Fruit fly (Drosophila melanogaster): ENCODE measurements around the gene Tsp26A.

The Tsp26A gene

dm6 chr2L:5977070-5977728 lies 22.8 kb upstream of the Tsp26A start (continued):
- TF ChIP-seq CG2120 (GFP tag; optimal IDR thresholded peaks at IDR 0.05) (peak; percentile 4), ranshi (GFP tag; IDR thresholded peaks at IDR 0.05) (no peak), CG16863 (GFP tag; optimal IDR thresholded peaks at IDR 0.05) (no peak), gsb (GFP tag; IDR thresholded peaks at IDR 0.05) (no peak), vfl (GFP tag; optimal IDR thresholded peaks at IDR 0.05) (no peak), CG1529 (GFP tag; optimal IDR thresholded peaks at IDR 0.05) (no peak), CG7987 (GFP tag; optimal IDR thresholded peaks at IDR 0.05) (no peak), CG17186 (GFP tag; optimal IDR thresholded peaks at IDR 0.05) (no peak), CG3726 (GFP tag; IDR thresholded peaks at IDR 0.05) (no peak), B-H1 (GFP tag; IDR thresholded peaks at IDR 0.05) (no peak), CG8388 (GFP tag; optimal IDR thresholded peaks at IDR 0.05) (no peak), CG10147 (GFP tag; optimal IDR thresholded peaks at IDR 0.05) (peak; percentile 33), Max (GFP tag; optimal IDR thresholded peaks at IDR 0.05) (no peak), ind (GFP tag; optimal IDR thresholded peaks at IDR 0.05) (no peak), pzg (GFP tag; optimal IDR thresholded peaks at IDR 0.05) (peak; percentile 15), Hr78 (GFP tag; optimal IDR thresholded peaks at IDR 0.05) (no peak), CG17568 (GFP tag; optimal IDR thresholded peaks at IDR 0.05) (no peak), dpn (GFP tag; optimal IDR thresholded peaks at IDR 0.05) (no peak), lmd (GFP tag; IDR thresholded peaks at IDR 0.05) (no peak), PHDP (tag; optimal IDR thresholded peaks at IDR 0.05) (no peak), HmgD (GFP tag; optimal IDR thresholded peaks at IDR 0.05) (no peak), CG4820 (GFP tag; optimal IDR thresholded peaks at IDR 0.05) (no peak), Scr (GFP tag; IDR thresholded peaks at IDR 0.05; ENCODE audit: partially characterized antibody) (no peak), CG10209 (GFP tag; optimal IDR thresholded peaks at IDR 0.05) (peak; percentile 5), CG32532 (GFP tag; IDR thresholded peaks at IDR 0.05) (no peak), CG8924 (tag; optimal IDR thresholded peaks at IDR 0.05) (peak; percentile 35), CG11456 (GFP tag; IDR thresholded peaks at IDR 0.05) (no peak), CG6813 (GFP tag; optimal IDR thresholded peaks at IDR 0.05) (no peak), inv (GFP tag; IDR thresholded peaks at IDR 0.05; ENCODE audit: partially characterized antibody) (no peak), Dll (GFP tag; IDR thresholded peaks at IDR 0.05; ENCODE audit: partially characterized antibody) (no peak), CG8359 (GFP tag; optimal IDR thresholded peaks at IDR 0.05; ENCODE audit: borderline replicate concordance) (no peak), CG15479 (GFP tag; optimal IDR thresholded peaks at IDR 0.05) (no peak), caup (GFP tag; optimal IDR thresholded peaks at IDR 0.05; ENCODE audit: severe bottlenecking) (no peak), GATAe (GFP tag; conservative IDR thresholded peaks at IDR 0.05) (no peak), z (GFP tag; IDR thresholded peaks at IDR 0.05) (no peak), Med (GFP tag) (peak; percentile 86), CG4282 (GFP tag; optimal IDR thresholded peaks at IDR 0.05) (no peak), CTCF (GFP tag; optimal IDR thresholded peaks at IDR 0.05) (no peak), CG2889 (GFP tag; IDR thresholded peaks at IDR 0.05) (no peak), tin (GFP tag; optimal IDR thresholded peaks at IDR 0.05) (no peak), chif (GFP tag; optimal IDR thresholded peaks at IDR 0.05) (no peak), chm (GFP tag; IDR thresholded peaks at IDR 0.05) (no peak), Side (GFP tag; optimal IDR thresholded peaks at IDR 0.05) (peak; percentile 42), CG9609 (GFP tag; optimal IDR thresholded peaks at IDR 0.05) (no peak), dm (GFP tag; optimal IDR thresholded peaks at IDR 0.05) (no peak), Mrtf (GFP tag; IDR thresholded peaks at IDR 0.05) (no peak), H15 (GFP tag; IDR thresholded peaks at IDR 0.05) (no peak), crp (GFP tag; optimal IDR thresholded peaks at IDR 0.05) (peak in 1 of 2 experiments; percentile 75), Poxn (GFP tag; IDR thresholded peaks at IDR 0.05) (no peak), CG12236 (GFP tag; optimal IDR thresholded peaks at IDR 0.05) (no peak), Atf6 (GFP tag; IDR thresholded peaks at IDR 0.05) (no peak)
